Worm (Caenorhabditis elegans): ENCODE measurements around the gene mltn-5.

- TF ChIP-seq unc-39 (tag; optimal IDR thresholded peaks at IDR 0.05) = no peak
- TF ChIP-seq mls-2 (tag; optimal IDR thresholded peaks at IDR 0.05) = no peak
- no peak for TF ChIP-seq ceh-83 (GFP tag; optimal IDR thresholded peaks at IDR 0.05)
- no peak for TF ChIP-seq snpc-4 (tag; optimal IDR thresholded peaks at IDR 0.05)
- no peak for TF ChIP-seq sptf-1 (tag; optimal IDR thresholded peaks at IDR 0.05)
Measured at ce11 chrII:13907615-13908014, 17.4 kb upstream of the mltn-5 start.

Measured in whole organism, mixed stage, embryonic.